Worm (Caenorhabditis elegans): ENCODE results near the gene nhr-28.
A peak's percentile ranks its signal among the peaks of the same experiment; 100 is the strongest.

The nhr-28 gene

DNA sequence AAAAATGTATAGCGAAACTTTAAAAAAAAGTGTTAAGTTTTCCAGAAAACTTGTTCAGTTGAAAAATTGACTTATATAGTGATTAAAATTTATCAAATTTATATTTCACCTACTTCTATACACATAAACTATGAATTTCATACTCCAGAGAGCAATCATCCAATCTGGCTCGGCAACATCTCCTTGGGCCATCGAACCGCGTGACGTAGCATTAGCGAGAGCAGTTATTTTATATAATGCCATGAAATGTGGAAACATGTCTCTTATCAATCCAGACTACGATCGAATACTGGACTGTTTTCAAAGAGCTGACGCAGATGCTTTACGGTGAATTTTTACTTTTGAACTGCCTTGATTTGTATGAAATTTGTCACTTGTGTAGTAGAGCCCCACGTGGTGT lies 14.7 kb downstream of the nhr-28 start:
- TF ChIP-seq T22C8.4 (GFP tag; IDR thresholded peaks at IDR 0.05) (no peak), ztf-23 (GFP tag; IDR thresholded peaks at IDR 0.05) (no peak), flt-1 (GFP tag; IDR thresholded peaks at IDR 0.05) (no peak)

DNA sequence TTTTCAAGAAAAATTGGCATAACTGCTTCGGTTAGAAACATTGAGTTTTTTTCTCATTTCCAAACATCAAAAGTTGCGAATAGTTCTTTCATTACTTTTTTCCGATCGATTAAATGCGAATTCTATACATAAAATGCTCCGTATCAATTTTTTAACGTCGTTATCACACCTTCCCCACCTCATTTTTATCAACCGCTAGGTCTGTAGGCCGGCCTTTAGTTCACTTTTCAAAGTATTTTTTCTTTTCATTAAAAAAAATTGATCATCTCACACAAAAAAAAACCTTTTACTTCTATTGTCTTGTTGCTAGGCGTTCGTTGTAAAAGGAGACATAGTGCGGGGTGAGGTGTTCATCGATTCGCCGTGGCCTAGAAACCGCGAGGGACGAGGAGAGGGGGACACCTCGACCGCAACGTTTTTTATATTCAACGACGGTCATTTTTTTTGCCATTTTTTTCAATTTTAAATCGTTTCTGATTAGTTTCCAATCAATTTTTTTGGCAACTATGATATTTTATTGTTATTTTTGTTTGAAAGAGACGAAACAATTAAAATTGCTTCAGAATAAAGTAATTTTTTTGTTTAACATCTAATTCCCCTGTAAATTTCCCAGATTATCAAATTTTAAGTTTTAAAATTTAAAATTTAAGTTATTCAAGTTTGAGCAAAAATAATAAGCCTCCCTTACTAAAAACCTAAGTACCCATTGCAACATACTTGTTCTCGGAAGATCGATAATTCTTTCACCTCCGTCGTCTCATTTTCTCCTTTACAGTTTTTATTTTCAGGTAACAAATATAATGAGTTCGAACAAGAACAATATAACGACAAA lies 21.2 kb downstream of the nhr-28 start, which contains the start of gene sur-7:
Gene sur-7, plus strand, starts transcription at position 782 of the 832 bp plus-strand sequence.
- TF ChIP-seq ztf-23 (GFP tag; IDR thresholded peaks at IDR 0.05) (no peak), med-1 (GFP tag; optimal IDR thresholded peaks at IDR 0.05; ENCODE audit: insufficient read depth) (no peak), ref-1 (GFP tag; conservative IDR thresholded peaks at IDR 0.05) (no peak), flt-1 (GFP tag; IDR thresholded peaks at IDR 0.05) (0 out of 2 replicates have a peak, but pooled peaks have one; percentile 17), klf-2 (GFP tag; conservative IDR thresholded peaks at IDR 0.05) (no peak)

DNA sequence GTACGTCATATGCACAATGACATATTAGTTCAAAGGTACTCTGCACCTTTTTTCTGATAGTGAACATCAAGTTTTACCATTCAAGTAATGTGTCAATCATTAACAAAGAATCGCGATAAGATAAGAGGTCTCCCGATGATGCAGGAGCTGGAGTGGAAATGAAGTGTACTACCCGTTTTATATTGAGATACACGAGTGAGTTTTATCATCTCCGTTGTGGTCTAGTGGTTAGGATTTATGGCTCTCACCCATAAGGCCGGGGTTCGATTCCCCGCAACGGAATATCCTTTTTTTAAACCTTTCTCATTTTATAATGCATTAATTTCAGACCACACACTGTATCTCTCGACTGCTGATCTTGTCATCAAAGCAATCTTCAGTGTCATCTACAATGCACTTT lies 23.1 kb downstream of the nhr-28 start:
- peak; percentile 8; the same call in 1 of the 2 replicates for TF ChIP-seq ref-1 (GFP tag; conservative IDR thresholded peaks at IDR 0.05)
- TF ChIP-seq med-1 (GFP tag; optimal IDR thresholded peaks at IDR 0.05; ENCODE audit: insufficient read depth): no peak
- TF ChIP-seq ztf-23 (GFP tag; IDR thresholded peaks at IDR 0.05): peak; percentile 61; the same call in 1 of the 2 replicates
- TF ChIP-seq cog-1 (tag; optimal IDR thresholded peaks at IDR 0.05): peak; percentile 12
- peak; percentile 64 for TF ChIP-seq tab-1 (GFP tag; IDR thresholded peaks at IDR 0.05)
- TF ChIP-seq ztf-29 (GFP tag; IDR thresholded peaks at IDR 0.05): no peak
- peak; percentile 81 for TF ChIP-seq flt-1 (GFP tag; IDR thresholded peaks at IDR 0.05)
- TF ChIP-seq T22C8.4 (GFP tag; IDR thresholded peaks at IDR 0.05): no peak
- no peak for TF ChIP-seq klf-2 (GFP tag; conservative IDR thresholded peaks at IDR 0.05)

- no peak for TF ChIP-seq T22C8.4 (GFP tag; IDR thresholded peaks at IDR 0.05)
- 0 out of 2 replicates have a peak, but pooled peaks have one; percentile 35 for TF ChIP-seq tab-1 (GFP tag; IDR thresholded peaks at IDR 0.05)
Measured at ce11 chrX:16381115-16381514, 26.3 kb downstream of the nhr-28 start.

DNA sequence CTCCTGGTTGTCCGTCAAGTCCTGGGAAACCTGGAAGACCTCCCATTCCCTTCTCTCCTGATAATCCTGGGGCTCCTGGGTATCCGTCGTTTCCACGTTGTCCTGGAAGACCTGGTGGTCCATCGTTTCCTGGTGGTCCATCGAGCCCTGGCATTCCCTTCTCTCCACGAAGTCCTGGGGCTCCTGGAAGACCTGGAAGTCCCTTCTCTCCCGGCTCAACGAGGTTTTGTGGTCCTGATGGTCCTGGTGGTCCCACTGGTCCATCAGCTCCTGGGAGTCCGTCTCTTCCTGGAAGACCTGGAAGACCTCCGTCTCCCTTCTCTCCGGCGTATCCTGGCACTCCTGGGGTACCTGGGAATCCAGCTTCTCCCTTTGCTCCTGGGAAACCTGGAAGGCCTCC lies 27.1 kb downstream of the nhr-28 start:
- no peak for TF ChIP-seq ref-1 (GFP tag; conservative IDR thresholded peaks at IDR 0.05)
- TF ChIP-seq ztf-23 (GFP tag; IDR thresholded peaks at IDR 0.05): no peak
- no peak for TF ChIP-seq T22C8.4 (GFP tag; IDR thresholded peaks at IDR 0.05)
- no peak for TF ChIP-seq cog-1 (tag; optimal IDR thresholded peaks at IDR 0.05)
- TF ChIP-seq tab-1 (GFP tag; IDR thresholded peaks at IDR 0.05): no peak
- TF ChIP-seq med-1 (GFP tag; optimal IDR thresholded peaks at IDR 0.05; ENCODE audit: insufficient read depth): no peak
- TF ChIP-seq klf-2 (GFP tag; conservative IDR thresholded peaks at IDR 0.05): no peak
- no peak for TF ChIP-seq ztf-29 (GFP tag; IDR thresholded peaks at IDR 0.05)
- no peak for TF ChIP-seq flt-1 (GFP tag; IDR thresholded peaks at IDR 0.05)

ce11 chrX:16383084-16383483 lies 28.3 kb downstream of the nhr-28 start:
- TF ChIP-seq klf-2 (GFP tag; conservative IDR thresholded peaks at IDR 0.05) (no peak), flt-1 (GFP tag; IDR thresholded peaks at IDR 0.05) (0 out of 2 replicates have a peak, but pooled peaks have one; percentile 32)

DNA sequence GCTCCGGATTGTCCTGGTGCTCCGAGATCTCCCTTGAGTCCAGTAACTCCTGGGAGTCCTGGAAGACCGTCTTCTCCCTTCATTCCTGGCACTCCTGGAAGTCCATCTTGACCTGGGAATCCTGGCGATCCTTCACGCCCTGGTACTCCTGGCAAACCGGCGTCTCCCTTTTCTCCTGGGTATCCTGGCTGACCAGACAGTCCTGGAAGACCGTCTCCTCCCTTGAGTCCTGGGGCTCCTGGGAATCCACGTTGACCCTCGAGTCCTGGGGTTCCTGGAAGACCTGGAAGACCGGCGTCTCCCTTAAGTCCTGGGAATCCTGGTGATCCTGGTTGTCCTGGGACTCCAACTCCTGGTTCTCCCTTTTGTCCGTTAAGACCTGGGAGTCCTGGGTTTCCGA lies 29.2 kb downstream of the nhr-28 start:
- TF ChIP-seq tab-1 (GFP tag; IDR thresholded peaks at IDR 0.05) (no peak), ref-1 (GFP tag; conservative IDR thresholded peaks at IDR 0.05) (no peak), ztf-23 (GFP tag; IDR thresholded peaks at IDR 0.05) (no peak), flt-1 (GFP tag; IDR thresholded peaks at IDR 0.05) (no peak), T22C8.4 (GFP tag; IDR thresholded peaks at IDR 0.05) (no peak), med-1 (GFP tag; optimal IDR thresholded peaks at IDR 0.05; ENCODE audit: insufficient read depth) (no peak), ztf-29 (GFP tag; IDR thresholded peaks at IDR 0.05) (no peak), klf-2 (GFP tag; conservative IDR thresholded peaks at IDR 0.05) (no peak), cog-1 (tag; optimal IDR thresholded peaks at IDR 0.05) (no peak)

DNA sequence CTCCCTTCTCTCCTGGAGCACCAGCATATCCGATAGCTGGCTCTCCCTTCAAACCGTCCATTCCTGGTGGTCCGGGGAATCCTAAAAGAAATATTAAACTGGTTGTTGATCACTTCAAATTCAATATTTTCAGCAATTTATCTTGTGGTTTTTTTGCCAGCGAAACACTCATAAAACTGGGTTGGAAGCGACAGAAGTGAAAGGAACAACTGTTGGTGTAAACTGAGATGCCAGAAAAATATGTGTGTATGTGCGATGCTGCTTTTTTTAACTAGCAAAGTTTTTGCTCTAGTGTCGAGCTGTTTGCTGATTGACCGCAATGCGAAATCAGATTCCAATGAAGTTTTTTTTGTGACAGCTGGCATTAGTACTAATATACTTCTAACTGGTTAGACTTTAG lies 32.4 kb downstream of the nhr-28 start:
- TF ChIP-seq ztf-29 (GFP tag; IDR thresholded peaks at IDR 0.05) (no peak), ztf-23 (GFP tag; IDR thresholded peaks at IDR 0.05) (no peak), ref-1 (GFP tag; conservative IDR thresholded peaks at IDR 0.05) (no peak), med-1 (GFP tag; optimal IDR thresholded peaks at IDR 0.05; ENCODE audit: insufficient read depth) (no peak), flt-1 (GFP tag; IDR thresholded peaks at IDR 0.05) (no peak), tab-1 (GFP tag; IDR thresholded peaks at IDR 0.05) (no peak), T22C8.4 (GFP tag; IDR thresholded peaks at IDR 0.05) (no peak), klf-2 (GFP tag; conservative IDR thresholded peaks at IDR 0.05) (no peak), cog-1 (tag; optimal IDR thresholded peaks at IDR 0.05) (no peak)

- TF ChIP-seq ztf-29 (GFP tag; IDR thresholded peaks at IDR 0.05): no peak
- TF ChIP-seq klf-2 (GFP tag; conservative IDR thresholded peaks at IDR 0.05): no peak
- TF ChIP-seq flt-1 (GFP tag; IDR thresholded peaks at IDR 0.05): 0 out of 2 replicates have a peak, but pooled peaks have one; percentile 55
Measured at ce11 chrX:16387690-16388361, 33.0 kb downstream of the nhr-28 start.

ce11 chrX:16388362-16388761 lies 33.6 kb downstream of the nhr-28 start:
- TF ChIP-seq ref-1 (GFP tag; conservative IDR thresholded peaks at IDR 0.05) (no peak), med-1 (GFP tag; optimal IDR thresholded peaks at IDR 0.05; ENCODE audit: insufficient read depth) (no peak), klf-2 (GFP tag; conservative IDR thresholded peaks at IDR 0.05) (no peak), ztf-29 (GFP tag; IDR thresholded peaks at IDR 0.05) (no peak), ztf-23 (GFP tag; IDR thresholded peaks at IDR 0.05) (no peak), tab-1 (GFP tag; IDR thresholded peaks at IDR 0.05) (no peak), T22C8.4 (GFP tag; IDR thresholded peaks at IDR 0.05) (no peak), flt-1 (GFP tag; IDR thresholded peaks at IDR 0.05) (no peak), cog-1 (tag; optimal IDR thresholded peaks at IDR 0.05) (no peak)
